Fruit fly (Drosophila melanogaster): Measurements from ENCODE around the gene Lcp65Ad.

- TF ChIP-seq usp (GFP tag; optimal IDR thresholded peaks at IDR 0.05): no peak
- no peak for TF ChIP-seq pan (optimal IDR thresholded peaks at IDR 0.05)
These were observed 6.5 kb upstream of the Lcp65Ad start, which contains the start of gene Lcp65Af for dm6 chr3L:6136691-6137090.

Data from whole organism.